Worm (Caenorhabditis elegans) whole organism, mixed stage, embryonic: ENCODE measurements around the gene T01B7.13.

Experiments used
- M03D4.4 ChIP-seq: sonication (generic microtip); optimal IDR thresholded peaks from 2 replicates; lab custom pipeline; 2017; ENCODE audit warnings: mild to moderate bottlenecking, missing genetic modification characterization, missing compliant biosample characterization
- blmp-1 ChIP-seq: fragments of 150-350 bp; optimal IDR thresholded peaks from 2 replicates; lab custom pipeline; 2014; ENCODE audit warnings: missing biosample characterization, missing genetic modification characterization
- ceh-39 ChIP-seq: fragments of 150-350 bp; optimal IDR thresholded peaks from 2 replicates; lab custom pipeline; 2014; ENCODE audit warnings: missing biosample characterization, missing genetic modification characterization
- ceh-83 ChIP-seq: fragments of 200-800 bp; sonication (Bioruptor generic); optimal IDR thresholded peaks from 2 replicates; lab custom pipeline; 2018; ENCODE audit warnings: mild to moderate bottlenecking, missing genetic modification characterization, missing compliant biosample characterization
- ces-1 ChIP-seq: fragments of 150-350 bp; optimal IDR thresholded peaks from 2 replicates; lab custom pipeline; 2014; ENCODE audit warnings: missing biosample characterization, missing genetic modification reagents, missing genetic modification characterization
- drap-1 ChIP-seq: fragments of 200-800 bp; sonication (Bioruptor generic); optimal IDR thresholded peaks from 3 replicates; lab custom pipeline; 2018; ENCODE audit warnings: mild to moderate bottlenecking, missing genetic modification characterization, missing compliant biosample characterization
- elt-3 ChIP-seq: fragments of 150-350 bp; optimal IDR thresholded peaks from 2 replicates; lab custom pipeline; 2014; ENCODE audit warnings: missing biosample characterization, missing genetic modification characterization
- flh-1 ChIP-seq: fragments of 200-800 bp; sonication (Bioruptor generic); optimal IDR thresholded peaks from 2 replicates; lab custom pipeline; 2018; ENCODE audit warnings: mild to moderate bottlenecking, missing genetic modification characterization, moderate library complexity, missing compliant biosample characterization
- ham-2 ChIP-seq: fragments of 200-800 bp; sonication (Bioruptor generic); optimal IDR thresholded peaks from 2 replicates; lab custom pipeline; 2018; ENCODE audit warnings: mild to moderate bottlenecking, missing genetic modification characterization, missing compliant biosample characterization
- hlh-1 ChIP-seq: fragments of 150-350 bp; optimal IDR thresholded peaks from 2 replicates; lab custom pipeline; 2014; ENCODE audit warnings: missing biosample characterization, missing genetic modification reagents, missing genetic modification characterization
- lin-13 ChIP-seq: fragments of 150-350 bp; optimal IDR thresholded peaks from 2 replicates; lab custom pipeline; 2014; ENCODE audit warnings: missing biosample characterization, missing genetic modification characterization
- lin-32 ChIP-seq: fragments of 200-800 bp; sonication (Bioruptor generic); optimal IDR thresholded peaks from 2 replicates; lab custom pipeline; 2018; ENCODE audit warnings: mild to moderate bottlenecking, missing genetic modification characterization, missing compliant biosample characterization
- lsy-2 ChIP-seq: fragments of 150-350 bp; optimal IDR thresholded peaks from 2 replicates; lab custom pipeline; 2014; ENCODE audit warnings: missing biosample characterization, missing genetic modification characterization
- mab-5 ChIP-seq: fragments of 150-350 bp; optimal IDR thresholded peaks from 2 replicates; lab custom pipeline; 2014; ENCODE audit warnings: missing biosample characterization, missing genetic modification characterization
- mep-1 ChIP-seq: fragments of 150-350 bp; optimal IDR thresholded peaks from 2 replicates; lab custom pipeline; 2017; ENCODE audit warnings: missing biosample characterization, missing genetic modification reagents, missing genetic modification characterization, inconsistent platforms
- nhr-2 ChIP-seq: fragments of 150-350 bp; optimal IDR thresholded peaks from 2 replicates; lab custom pipeline; 2014; ENCODE audit warnings: missing biosample characterization, missing genetic modification characterization
- nhr-237 ChIP-seq: fragments of 150-350 bp; optimal IDR thresholded peaks from 2 replicates; lab custom pipeline; 2014; ENCODE audit warnings: missing biosample characterization, missing genetic modification characterization
- nhr-76 ChIP-seq: sonication (generic microtip); optimal IDR thresholded peaks from 2 replicates; lab custom pipeline; 2017; ENCODE audit warnings: missing biosample characterization, missing genetic modification characterization
- pha-4 ChIP-seq: fragments of 150-350 bp; optimal IDR thresholded peaks from 2 replicates; lab custom pipeline; 2018; ENCODE audit warnings: missing biosample characterization, missing genetic modification reagents, missing genetic modification characterization
- sem-2 ChIP-seq: fragments of 200-800 bp; sonication (Bioruptor generic); optimal IDR thresholded peaks from 2 replicates; lab custom pipeline; 2018; ENCODE audit warnings: mild to moderate bottlenecking, missing genetic modification characterization, missing compliant biosample characterization
- sptf-1 ChIP-seq: sonication (generic microtip); optimal IDR thresholded peaks from 2 replicates; lab custom pipeline; 2017; ENCODE audit warnings: mild to moderate bottlenecking, missing genetic modification characterization, moderate library complexity, missing compliant biosample characterization
- tbx-8 ChIP-seq: fragments of 200-800 bp; sonication (Bioruptor generic); optimal IDR thresholded peaks from 2 replicates; lab custom pipeline; 2018; ENCODE audit warnings: mild to moderate bottlenecking, missing genetic modification characterization, moderate library complexity, missing compliant biosample characterization
- unc-120 ChIP-seq: sonication (generic microtip); optimal IDR thresholded peaks from 2 replicates; lab custom pipeline; 2017; ENCODE audit warnings: missing genetic modification characterization, missing compliant biosample characterization; ENCODE audit not compliant: poor library complexity, severe bottlenecking
- unc-39 ChIP-seq: fragments of 150-350 bp; optimal IDR thresholded peaks from 2 replicates; lab custom pipeline; 2014; ENCODE audit warnings: missing biosample characterization, missing genetic modification characterization
- unc-62 ChIP-seq: fragments of 150-350 bp; optimal IDR thresholded peaks from 2 replicates; lab custom pipeline; 2014; ENCODE audit warnings: missing biosample characterization, missing genetic modification reagents, missing genetic modification characterization
- zip-8 ChIP-seq: fragments of 150-350 bp; optimal IDR thresholded peaks from 2 replicates; lab custom pipeline; 2014; ENCODE audit warnings: missing biosample characterization, missing genetic modification characterization
- ztf-11 ChIP-seq: fragments of 150-350 bp; optimal IDR thresholded peaks from 2 replicates; lab custom pipeline; 2014; ENCODE audit warnings: missing biosample characterization, missing genetic modification characterization

Gene T01B7.13

ce11 chrII:8684824-8685223 lies 30.4 kb upstream of the T01B7.13 start, which contains the start of gene hgap-2:
Gene hgap-2, minus strand, starts transcription at chrII:8684924.
- no peak for TF ChIP-seq nhr-237 (tag; lab: Kevin White, UChicago)

- no peak for TF ChIP-seq nhr-2
- TF ChIP-seq nhr-237 (tag; lab: Kevin White, UChicago), result no peak
- TF ChIP-seq drap-1 (GFP tag; lab: Kevin White, UChicago), result no peak
- no peak for TF ChIP-seq mab-5
- no peak for TF ChIP-seq ces-1 (GFP tag; lab: Kevin White, UChicago)
- no peak for TF ChIP-seq M03D4.4
- TF ChIP-seq unc-39 (tag; lab: Kevin White, UChicago), result no peak
- no peak for TF ChIP-seq ceh-83 (GFP tag; lab: Kevin White, UChicago)
- no peak for TF ChIP-seq lin-32
- TF ChIP-seq ztf-11 (tag; lab: Kevin White, UChicago), result no peak
- TF ChIP-seq mep-1 (tag; lab: Kevin White, UChicago), result no peak
- no peak for TF ChIP-seq flh-1
- TF ChIP-seq lsy-2 (tag; lab: Kevin White, UChicago), result no peak
- no peak for TF ChIP-seq unc-62 (GFP tag; lab: Kevin White, UChicago)
- no peak for TF ChIP-seq elt-3
- TF ChIP-seq ceh-39 (tag; lab: Kevin White, UChicago), result no peak
- no peak for TF ChIP-seq lin-13 (tag; lab: Kevin White, UChicago)
- no peak for TF ChIP-seq zip-8 (tag; lab: Kevin White, UChicago)
These were observed 29.6 kb upstream of the T01B7.13 start, which contains the start of gene C34C6.9 for ce11 chrII:8685623-8686022. Gene C34C6.9, plus strand, starts transcription at chrII:8685923.

DNA sequence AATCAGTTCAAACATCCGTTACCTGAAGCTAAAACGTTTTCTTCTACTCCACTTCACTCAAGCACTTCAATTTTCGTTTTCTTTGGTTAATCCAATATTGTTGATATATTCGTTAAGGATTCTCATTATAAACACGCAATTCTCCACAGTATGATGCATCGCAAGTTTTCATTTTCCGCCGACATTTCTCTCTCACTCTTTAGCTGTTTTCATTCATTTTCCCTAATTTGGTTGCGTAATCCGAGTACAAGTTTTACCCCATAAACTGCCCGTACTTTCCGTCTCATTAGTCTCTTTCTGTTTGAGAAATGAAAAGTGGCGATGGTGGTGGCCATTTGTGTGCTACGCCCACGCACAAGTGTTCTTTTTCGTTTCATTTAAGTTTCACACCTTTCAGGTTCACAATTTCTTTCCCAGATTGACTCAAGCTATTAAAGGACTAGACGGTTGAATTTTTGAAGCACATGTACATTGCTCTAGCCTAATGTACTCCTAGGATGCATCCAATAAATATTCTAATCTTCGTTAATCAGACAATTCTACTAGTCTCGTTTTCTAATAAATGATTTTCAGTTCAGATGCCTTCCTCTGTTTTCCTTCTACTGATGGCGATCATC lies 23.7 kb upstream of the T01B7.13 start, which contains the start of gene C34C6.3:
TSS of gene C34C6.3 (plus strand) at position 567 of the 617 bp plus-strand sequence.
- TF ChIP-seq nhr-237 (tag; lab: Kevin White, UChicago) (no peak), zip-8 (tag; lab: Kevin White, UChicago) (peak; percentile 72)

- TF ChIP-seq blmp-1 (tag; lab: Kevin White, UChicago) (no peak), tbx-8 (no peak), drap-1 (GFP tag; lab: Kevin White, UChicago) (no peak), ceh-39 (tag; lab: Kevin White, UChicago) (no peak), pha-4 (tag; lab: Kevin White, UChicago) (no peak), nhr-76 (tag; lab: Kevin White, UChicago) (no peak), unc-120 (tag; lab: Kevin White, UChicago) (no peak), mep-1 (tag; lab: Kevin White, UChicago) (no peak), sem-2 (GFP tag; lab: Kevin White, UChicago) (no peak), nhr-2 (no peak)
These were observed 19.4 kb upstream of the T01B7.13 start, which contains the start of gene C34C6.10 for ce11 chrII:8695783-8696182. Gene C34C6.10, minus strand, starts transcription at chrII:8695883.

- TF ChIP-seq hlh-1 (tag; lab: Kevin White, UChicago), result no peak
- TF ChIP-seq ztf-11 (tag; lab: Kevin White, UChicago), result no peak
- no peak for TF ChIP-seq sptf-1 (tag; lab: Kevin White, UChicago)
- TF ChIP-seq blmp-1 (tag; lab: Kevin White, UChicago), result no peak
- TF ChIP-seq zip-8 (tag; lab: Kevin White, UChicago), result no peak
- no peak for TF ChIP-seq tbx-8
- TF ChIP-seq ceh-39 (tag; lab: Kevin White, UChicago), result no peak
- no peak for TF ChIP-seq mep-1 (tag; lab: Kevin White, UChicago)
- no peak for TF ChIP-seq ham-2 (GFP tag; lab: Kevin White, UChicago)
- TF ChIP-seq, all 35 proteins: peak for 0
These were observed 16.4 kb upstream of the T01B7.13 start, which contains the start of gene chdh-1 for ce11 chrII:8698828-8699227. Gene chdh-1, minus strand, starts transcription at chrII:8698928.

DNA sequence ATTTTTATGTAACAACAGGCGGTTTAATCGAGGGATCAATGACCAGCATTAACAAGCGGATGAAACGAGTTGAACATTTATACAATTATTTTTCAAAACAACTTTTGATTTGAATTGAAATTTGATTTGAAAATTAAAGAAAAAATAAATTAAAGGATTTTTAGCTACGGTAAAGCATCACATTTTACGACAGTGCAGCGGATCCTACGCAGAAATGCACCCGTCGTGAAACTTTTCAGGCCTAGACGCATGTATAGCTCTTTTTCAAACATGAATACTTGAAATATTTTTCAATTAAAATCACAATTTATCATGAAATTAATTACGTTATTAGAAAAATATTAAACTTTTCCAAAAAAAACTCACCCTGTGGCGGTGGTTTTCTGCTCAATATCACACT lies 14.1 kb upstream of the T01B7.13 start:
- TF ChIP-seq lsy-2 (tag; lab: Kevin White, UChicago), result peak; percentile 73
- TF ChIP-seq sptf-1 (tag; lab: Kevin White, UChicago), result no peak
